Fruit fly (Drosophila melanogaster) whole organism, prepupa: Measurements from ENCODE around the gene Pif1.
A peak's percentile ranks its signal among the peaks of the same experiment; 100 is the strongest.

Experiments used
- Blimp-1 ChIP-seq: fragments of 200-800 bp; sonication (Bioruptor generic); optimal IDR thresholded peaks from 3 replicates; lab custom pipeline; 2017; ENCODE audit warnings: missing biosample characterization, missing genetic modification characterization, mild to moderate bottlenecking, moderate library complexity, missing genetic modification reagents
- CG10631 ChIP-seq: fragments of 200-800 bp; sonication (Bioruptor generic); optimal IDR thresholded peaks from 2 replicates; lab custom pipeline; 2016; ENCODE audit warnings: missing biosample characterization, missing genetic modification characterization
- CG11294 ChIP-seq: fragments of 200-800 bp; sonication (Bioruptor generic); IDR thresholded peaks from 2 replicates; pipeline ENCODE4 v1.3.6; 2022; ENCODE audit warnings: missing biosample characterization, missing genetic modification characterization
- CG11762 ChIP-seq: fragments of 200-800 bp; sonication (Bioruptor generic); optimal IDR thresholded peaks from 3 replicates; lab custom pipeline; 2016; ENCODE audit warnings: missing biosample characterization, missing genetic modification characterization; ENCODE audit not compliant: insufficient read depth
- CG15336 ChIP-seq: fragments of 200-800 bp; sonication (Bioruptor generic); IDR thresholded peaks from 2 replicates; pipeline ENCODE4 v1.3.6; 2022; ENCODE audit warnings: missing biosample characterization, missing genetic modification characterization
- CG1621 ChIP-seq: fragments of 200-800 bp; sonication (Bioruptor generic); optimal IDR thresholded peaks from 3 replicates; lab custom pipeline; 2018; ENCODE audit warnings: missing biosample characterization, mild to moderate bottlenecking, missing genetic modification characterization
- CG16779 ChIP-seq: fragments of 200-800 bp; sonication (Bioruptor generic); optimal IDR thresholded peaks from 3 replicates; lab custom pipeline; 2017; ENCODE audit warnings: missing biosample characterization, mild to moderate bottlenecking, missing genetic modification characterization
- CG3032 ChIP-seq: fragments of 200-800 bp; optimal IDR thresholded peaks from 2 replicates; lab custom pipeline; 2019; ENCODE audit warnings: missing biosample characterization, mild to moderate bottlenecking, missing genetic modification characterization, moderate library complexity
- CG31627 ChIP-seq: fragments of 200-800 bp; sonication (Bioruptor generic); optimal IDR thresholded peaks from 3 replicates; lab custom pipeline; 2016; ENCODE audit warnings: missing biosample characterization, missing genetic modification characterization
- CG34406 ChIP-seq: fragments of 200-800 bp; sonication (Bioruptor generic); optimal IDR thresholded peaks from 3 replicates; lab custom pipeline; 2016; ENCODE audit warnings: missing biosample characterization, missing genetic modification characterization
- CG3919 ChIP-seq: fragments of 200-800 bp; sonication (Bioruptor generic); optimal IDR thresholded peaks from 3 replicates; lab custom pipeline; 2016; ENCODE audit warnings: missing biosample characterization, missing genetic modification characterization
- CG4318 ChIP-seq: fragments of 200-800 bp; sonication (Bioruptor generic); optimal IDR thresholded peaks from 3 replicates; lab custom pipeline; 2017; ENCODE audit warnings: missing biosample characterization, mild to moderate bottlenecking, missing genetic modification characterization
- CG6163 ChIP-seq: fragments of 200-800 bp; sonication (Bioruptor generic); IDR thresholded peaks from 3 replicates; pipeline ENCODE4 v1.3.6; 2022; ENCODE audit warnings: missing biosample characterization, missing genetic modification characterization
- CG6808 ChIP-seq: fragments of 200-800 bp; sonication (Bioruptor generic); optimal IDR thresholded peaks from 3 replicates; lab custom pipeline; 2017; ENCODE audit warnings: missing biosample characterization, missing genetic modification characterization, mild to moderate bottlenecking, moderate library complexity, missing genetic modification reagents
- CG6854 ChIP-seq: fragments of 200-800 bp; sonication (Bioruptor generic); optimal IDR thresholded peaks from 2 replicates; lab custom pipeline; 2017; ENCODE audit warnings: missing biosample characterization, mild to moderate bottlenecking, missing genetic modification characterization
- CG7368 ChIP-seq: fragments of 200-800 bp; sonication (Bioruptor generic); optimal IDR thresholded peaks from 3 replicates; lab custom pipeline; 2016; ENCODE audit warnings: missing biosample characterization, missing genetic modification characterization
- CG8119 ChIP-seq: fragments of 200-800 bp; sonication (Bioruptor generic); IDR thresholded peaks from 3 replicates; pipeline ENCODE4 v1.3.6; 2022; ENCODE audit warnings: missing biosample characterization, missing genetic modification characterization
- CG8319 ChIP-seq: fragments of 200-800 bp; sonication (Bioruptor generic); optimal IDR thresholded peaks from 3 replicates; lab custom pipeline; 2016; ENCODE audit warnings: missing biosample characterization, missing genetic modification characterization
- CG8632 ChIP-seq: fragments of 200-800 bp; sonication (Bioruptor generic); optimal IDR thresholded peaks from 3 replicates; lab custom pipeline; 2016; ENCODE audit warnings: missing biosample characterization, missing genetic modification characterization
- CG9139 ChIP-seq: fragments of 200-800 bp; sonication (Bioruptor generic); optimal IDR thresholded peaks from 3 replicates; lab custom pipeline; 2017; ENCODE audit warnings: missing biosample characterization, mild to moderate bottlenecking, missing genetic modification characterization
- Eip75B ChIP-seq: fragments of 200-800 bp; sonication (Bioruptor generic); optimal IDR thresholded peaks from 3 replicates; lab custom pipeline; 2016; ENCODE audit warnings: missing biosample characterization, missing genetic modification characterization
- Eip78C ChIP-seq: fragments of 200-800 bp; sonication (Bioruptor generic); peaks from one replicate; lab custom pipeline; 2016; ENCODE audit warnings: missing biosample characterization, missing genetic modification characterization
- Eip93F ChIP-seq: fragments of 200-800 bp; sonication (Bioruptor generic); optimal IDR thresholded peaks from 2 replicates; lab custom pipeline; 2016; ENCODE audit warnings: missing biosample characterization, mild to moderate bottlenecking, missing genetic modification characterization
- Ets21C ChIP-seq: fragments of 200-800 bp; sonication (Bioruptor generic); optimal IDR thresholded peaks from 3 replicates; lab custom pipeline; 2016; ENCODE audit warnings: missing biosample characterization, missing genetic modification characterization
- Gug ChIP-seq: fragments of 200-800 bp; sonication (Bioruptor generic); IDR thresholded peaks from 2 replicates; pipeline ENCODE4 v1.3.6; 2022; ENCODE audit warnings: missing biosample characterization, missing genetic modification characterization
- Hr38 ChIP-seq: sonication (Bioruptor generic); optimal IDR thresholded peaks from 2 replicates; lab custom pipeline; 2016; ENCODE audit warnings: missing biosample characterization, missing genetic modification characterization
- Hr39 ChIP-seq: fragments of 200-800 bp; sonication (Bioruptor generic); optimal IDR thresholded peaks from 2 replicates; lab custom pipeline; 2016; ENCODE audit warnings: missing biosample characterization, missing genetic modification characterization
- Met ChIP-seq: fragments of 200-800 bp; sonication (Bioruptor generic); optimal IDR thresholded peaks from 3 replicates; lab custom pipeline; 2016; ENCODE audit warnings: missing biosample characterization, missing genetic modification characterization
- OdsH ChIP-seq: fragments of 200-800 bp; sonication (Bioruptor generic); optimal IDR thresholded peaks from 3 replicates; lab custom pipeline; 2016; ENCODE audit warnings: missing biosample characterization, missing genetic modification characterization
- Smox ChIP-seq: fragments of 200-800 bp; sonication (Bioruptor generic); optimal IDR thresholded peaks from 3 replicates; lab custom pipeline; 2016; ENCODE audit warnings: missing biosample characterization, missing genetic modification characterization
- Sox102F ChIP-seq: fragments of 200-800 bp; sonication (Bioruptor generic); optimal IDR thresholded peaks from 2 replicates; lab custom pipeline; 2016; ENCODE audit warnings: missing biosample characterization, mild to moderate bottlenecking, missing genetic modification characterization
- Sox14 ChIP-seq: fragments of 200-800 bp; sonication (Bioruptor generic); optimal IDR thresholded peaks from 3 replicates; lab custom pipeline; 2016; ENCODE audit warnings: missing biosample characterization, missing genetic modification characterization
- Sox15 ChIP-seq: fragments of 200-800 bp; sonication (Bioruptor generic); optimal IDR thresholded peaks from 3 replicates; lab custom pipeline; 2016; ENCODE audit warnings: missing biosample characterization, missing genetic modification characterization
- achi ChIP-seq: fragments of 200-800 bp; sonication (Bioruptor generic); optimal IDR thresholded peaks from 3 replicates; lab custom pipeline; 2016; ENCODE audit warnings: missing biosample characterization, missing genetic modification characterization
- acj6 ChIP-seq: fragments of 200-800 bp; sonication (Bioruptor generic); optimal IDR thresholded peaks from 3 replicates; lab custom pipeline; 2016; ENCODE audit warnings: missing biosample characterization, missing genetic modification characterization
- dac ChIP-seq: fragments of 200-800 bp; sonication (Bioruptor generic); optimal IDR thresholded peaks from 2 replicates; lab custom pipeline; 2017; ENCODE audit warnings: missing biosample characterization, mild to moderate bottlenecking, missing genetic modification characterization
- eg ChIP-seq: fragments of 200-800 bp; sonication (Bioruptor generic); IDR thresholded peaks from 3 replicates; pipeline ENCODE4 v1.3.6; 2022; ENCODE audit warnings: missing biosample characterization, missing genetic modification characterization
- esn ChIP-seq: fragments of 200-800 bp; sonication (Bioruptor generic); optimal IDR thresholded peaks from 2 replicates; lab custom pipeline; 2016; ENCODE audit warnings: missing biosample characterization, mild to moderate bottlenecking, missing genetic modification characterization, moderate library complexity
- fd59A ChIP-seq: fragments of 200-800 bp; sonication (Bioruptor generic); optimal IDR thresholded peaks from 2 replicates; lab custom pipeline; 2017; ENCODE audit warnings: missing biosample characterization, mild to moderate bottlenecking, missing genetic modification characterization, missing genetic modification reagents
- fd85E ChIP-seq: fragments of 200-800 bp; sonication (Bioruptor generic); optimal IDR thresholded peaks from 3 replicates; lab custom pipeline; 2016; ENCODE audit warnings: missing biosample characterization, missing genetic modification characterization
- fkh ChIP-seq: fragments of 200-800 bp; sonication (Bioruptor generic); optimal IDR thresholded peaks from 3 replicates; lab custom pipeline; 2017; ENCODE audit warnings: missing biosample characterization, mild to moderate bottlenecking, missing genetic modification characterization, moderate library complexity
- lz ChIP-seq: fragments of 200-800 bp; sonication (Bioruptor generic); optimal IDR thresholded peaks from 3 replicates; lab custom pipeline; 2016; ENCODE audit warnings: missing biosample characterization, missing genetic modification characterization
- net ChIP-seq: fragments of 200-800 bp; sonication (Bioruptor generic); optimal IDR thresholded peaks from 3 replicates; lab custom pipeline; 2016; ENCODE audit warnings: missing biosample characterization, missing genetic modification characterization
- pdm3 ChIP-seq: fragments of 200-800 bp; sonication (Bioruptor generic); optimal IDR thresholded peaks from 3 replicates; lab custom pipeline; 2016; ENCODE audit warnings: missing biosample characterization, missing genetic modification characterization
- salr ChIP-seq, 2 experiments: fragments of 200-800 bp; sonication (Bioruptor generic); optimal IDR thresholded peaks; 3 replicates each; lab custom pipeline; 2016 to 2018; ENCODE audit warnings: missing biosample characterization in 2 of 2, missing genetic modification characterization in 2 of 2, mild to moderate bottlenecking in 1 of 2
- spab ChIP-seq: fragments of 200-800 bp; sonication (Bioruptor generic); optimal IDR thresholded peaks from 2 replicates; lab custom pipeline; 2017; ENCODE audit warnings: missing biosample characterization, mild to moderate bottlenecking, missing genetic modification characterization, missing genetic modification reagents
- ss ChIP-seq, 2 experiments: fragments of 200-800 bp; sonication (Bioruptor generic); optimal IDR thresholded peaks; 2 replicates in 1 of 2; 3 replicates in 1 of 2; lab custom pipeline; 2017 to 2018; ENCODE audit warnings: mild to moderate bottlenecking in 2 of 2, missing biosample characterization in 2 of 2, missing genetic modification characterization in 2 of 2, moderate library complexity in 1 of 2
- svp ChIP-seq: fragments of 200-800 bp; sonication (Bioruptor generic); peaks from one replicate; lab custom pipeline; 2016; ENCODE audit warnings: missing biosample characterization, missing genetic modification characterization
- topi ChIP-seq: fragments of 200-800 bp; sonication (Bioruptor generic); optimal IDR thresholded peaks from 3 replicates; lab custom pipeline; 2016; ENCODE audit warnings: missing biosample characterization, missing genetic modification characterization
- vri ChIP-seq: fragments of 200-800 bp; sonication (Bioruptor generic); optimal IDR thresholded peaks from 3 replicates; lab custom pipeline; 2016; ENCODE audit warnings: missing biosample characterization, mild to moderate bottlenecking, missing genetic modification characterization

The Pif1 gene

DNA sequence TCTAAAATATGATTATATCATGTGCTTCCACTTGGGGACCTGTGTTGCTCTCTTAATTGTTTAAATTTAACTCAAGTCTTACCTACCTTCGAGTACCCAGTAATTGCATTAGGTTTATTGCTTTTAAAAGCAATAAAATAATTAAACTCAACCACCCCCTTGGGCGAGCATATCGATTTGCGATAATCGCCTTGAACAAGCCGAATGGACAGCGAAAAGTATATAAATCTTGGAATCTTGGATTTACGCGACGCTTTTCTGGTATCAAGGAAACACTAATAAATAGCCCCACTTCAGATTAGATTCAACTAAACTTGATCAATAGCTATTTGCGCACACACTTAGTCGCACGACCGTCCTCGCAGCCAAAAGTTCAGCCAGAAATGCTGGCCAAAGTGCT, 24.1 kb downstream of the Pif1 start, which contains the start of gene CG2772:
Gene CG2772, plus strand, starts transcription at position 338 of the 400 bp plus-strand sequence.
- TF ChIP-seq Eip78C (no peak), Hr38 (GFP tag; lab: Kevin White, UChicago) (no peak), CG31627 (GFP tag; lab: Kevin White, UChicago) (no peak), CG8119 (no peak), Smox (no peak), CG16779 (tag; lab: Kevin White, UChicago) (no peak)
- TF ChIP-seq, all 60 proteins: peak for 0

DNA sequence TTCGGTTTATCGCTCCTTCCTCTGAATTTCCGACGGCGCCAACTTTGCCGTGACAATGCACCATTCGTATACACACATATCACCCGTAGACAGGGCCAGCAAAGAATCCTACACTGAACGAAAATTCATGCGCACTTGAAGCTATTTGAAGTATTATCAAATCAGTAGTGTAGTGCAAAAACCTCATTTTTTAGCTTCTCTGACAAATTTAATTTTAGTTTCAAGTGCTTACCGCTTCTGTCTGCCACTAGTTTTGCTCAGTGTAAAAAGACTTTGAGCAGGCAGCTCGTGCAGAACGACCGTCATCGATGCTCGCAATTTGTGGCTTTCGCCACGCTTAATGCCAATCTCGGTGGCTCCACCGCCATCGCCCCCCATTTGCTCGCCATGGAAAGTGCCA, 25.0 kb downstream of the Pif1 start:
- TF ChIP-seq pdm3 (GFP tag; lab: Kevin White, UChicago) (no peak), lz (GFP tag; lab: Kevin White, UChicago) (peak; percentile 66), CG8119 (peak; percentile 83), esn (peak; percentile 66), CG16779 (tag; lab: Kevin White, UChicago) (peak; percentile 44), spab (GFP tag; lab: Kevin White, UChicago) (no peak), CG10631 (no peak), CG7368 (GFP tag; lab: Kevin White, UChicago) (peak; percentile 68), CG6808 (GFP tag; lab: Kevin White, UChicago) (no peak), eg (GFP tag; lab: Robert Waterston, UW) (peak; percentile 85), Eip93F (GFP tag; lab: Kevin White, UChicago) (no peak), salr (GFP tag; optimal IDR thresholded peaks at IDR 0.05; lab: Kevin White, UChicago) (peak in 1 of 2 experiments; percentile 69), CG9139 (GFP tag; lab: Kevin White, UChicago) (no peak), Ets21C (GFP tag; lab: Kevin White, UChicago) (no peak), topi (GFP tag; lab: Kevin White, UChicago) (peak; percentile 62), CG8632 (GFP tag; lab: Kevin White, UChicago) (no peak), CG3919 (GFP tag; lab: Kevin White, UChicago) (peak; percentile 84), Eip75B (no peak), svp (no peak), dac (GFP tag; lab: Kevin White, UChicago) (peak; percentile 71), Sox14 (peak; percentile 77), OdsH (GFP tag; lab: Kevin White, UChicago) (peak; percentile 81), ss (GFP tag; optimal IDR thresholded peaks at IDR 0.05; lab: Kevin White, UChicago) (no peak), fd59A (GFP tag; lab: Kevin White, UChicago) (peak; percentile 58), CG8319 (no peak), Met (GFP tag; lab: Kevin White, UChicago) (peak; percentile 65), CG1621 (tag; lab: Kevin White, UChicago) (peak; percentile 74), Smox (no peak), vri (GFP tag; lab: Kevin White, UChicago) (peak; percentile 28), CG11762 (GFP tag; lab: Kevin White, UChicago) (peak; percentile 68), CG3032 (tag; lab: Kevin White, UChicago) (peak; percentile 64), CG34406 (GFP tag; lab: Kevin White, UChicago) (peak; percentile 57), CG6163 (GFP tag; lab: Robert Waterston, UW) (peak; percentile 93), net (no peak), Sox15 (GFP tag; lab: Kevin White, UChicago) (peak; percentile 46), fd85E (GFP tag; lab: Kevin White, UChicago) (no peak), achi (GFP tag; lab: Kevin White, UChicago) (peak; percentile 76), fkh (GFP tag; lab: Kevin White, UChicago) (no peak), Hr38 (GFP tag; lab: Kevin White, UChicago) (no peak), CG31627 (GFP tag; lab: Kevin White, UChicago) (peak; percentile 72), CG4318 (GFP tag; lab: Kevin White, UChicago) (no peak), Gug (GFP tag; lab: Robert Waterston, UW) (peak; percentile 73), CG11294 (GFP tag; lab: Robert Waterston, UW) (peak; percentile 59), Blimp-1 (GFP tag; lab: Kevin White, UChicago) (no peak), CG15336 (peak; percentile 87), Hr39 (GFP tag; lab: Kevin White, UChicago) (peak; percentile 77), acj6 (GFP tag; lab: Kevin White, UChicago) (peak; percentile 76), CG6854 (peak; percentile 8), Sox102F (GFP tag; lab: Kevin White, UChicago) (no peak)
